ENCODE assay signal across 4 worm cellular contexts in genomic region chrV:7091287-7091686, ce11.
TF ChIP-seq lines count a peak whose summit lies in the region.

Gene nhr-286 (minus strand): TSS chrV:7091610.

TF ChIP-seq in whole organism, L1 larva, 84 proteins besides CTCF, POLR2A, EP300 and RAD21:
- peak; percentile 39 for TF ChIP-seq ama-1 (optimal IDR thresholded peaks at IDR 0.05; lab: Kevin White, UChicago)
- peak; percentile 51 for TF ChIP-seq nhr-20 (tag; optimal IDR thresholded peaks at IDR 0.05; lab: Kevin White, UChicago)
- TF ChIP-seq Y116A8C.19 (tag; optimal IDR thresholded peaks at IDR 0.05; lab: Kevin White, UChicago; ENCODE audit: borderline replicate concordance), result no peak
- TF ChIP-seq nhr-85 (tag; lab: Kevin White, UChicago), result peak; percentile 50
TF ChIP-seq in whole organism, L1 larva: peak in this region for 3.

TF ChIP-seq in whole organism, L3 larva, 47 proteins besides CTCF, POLR2A, EP300 and RAD21:
- peak; percentile 64 for TF ChIP-seq ama-1 (optimal IDR thresholded peaks at IDR 0.05; lab: Kevin White, UChicago)
- no peak for TF ChIP-seq ceh-9 (tag; optimal IDR thresholded peaks at IDR 0.05; lab: Kevin White, UChicago)
TF ChIP-seq in whole organism, L3 larva: peak in this region for 1.

TF ChIP-seq in whole organism, L4 larva, 104 proteins besides CTCF, POLR2A, EP300 and RAD21:
- TF ChIP-seq dve-1 (tag; optimal IDR thresholded peaks at IDR 0.05; lab: Kevin White, UChicago; ENCODE audit: insufficient read depth) (peak; percentile 32), ama-1 (optimal IDR thresholded peaks at IDR 0.05; lab: Kevin White, UChicago) (peak; percentile 25), hlh-30 (tag; optimal IDR thresholded peaks at IDR 0.05; lab: Kevin White, UChicago; ENCODE audit: insufficient read depth) (peak; percentile 13), duxl-1 (tag; optimal IDR thresholded peaks at IDR 0.05; lab: Kevin White, UChicago; ENCODE audit: poor library complexity) (no peak)
TF ChIP-seq in whole organism, L4 larva: peak in this region for 3.

TF ChIP-seq in whole organism, young adult, 124 proteins besides CTCF, POLR2A, EP300 and RAD21:
- no peak for TF ChIP-seq tbp1 (GFP tag; optimal IDR thresholded peaks at IDR 0.05; lab: Kevin White, UChicago)
- no peak for TF ChIP-seq ztf-26 (tag; optimal IDR thresholded peaks at IDR 0.05; lab: Kevin White, UChicago)
- TF ChIP-seq B0336.3 (GFP tag; IDR thresholded peaks at IDR 0.05; lab: Robert Waterston, UW), result no peak
- TF ChIP-seq Y53G8AR.9 (GFP tag; conservative IDR thresholded peaks at IDR 0.05; lab: Robert Waterston, UW), result 0 out of 2 replicates have a peak, but pooled peaks have one; percentile 31
- no peak for TF ChIP-seq ztf-18 (tag; optimal IDR thresholded peaks at IDR 0.05; lab: Kevin White, UChicago)
- no peak for TF ChIP-seq madf-10 (tag; optimal IDR thresholded peaks at IDR 0.05; lab: Kevin White, UChicago)
- TF ChIP-seq hlh-26 (GFP tag; conservative IDR thresholded peaks at IDR 0.05; lab: Robert Waterston, UW), result no peak
- TF ChIP-seq ztf-22 (GFP tag; optimal IDR thresholded peaks at IDR 0.05; lab: Kevin White, UChicago), result no peak
- 0 out of 2 replicates have a peak, but pooled peaks have one; percentile 30 for TF ChIP-seq egl-18 (GFP tag; IDR thresholded peaks at IDR 0.05; lab: Robert Waterston, UW)
- peak; percentile 43 for TF ChIP-seq ama-1 (optimal IDR thresholded peaks at IDR 0.05; lab: Kevin White, UChicago)
- no peak for TF ChIP-seq ama-1 (GFP tag; optimal IDR thresholded peaks at IDR 0.05; lab: Kevin White, UChicago)
